Worm (Caenorhabditis elegans) whole organism, young adult: ENCODE results near the gene srsx-18.

Experiments used
- B0261.1 ChIP-seq: sonication (generic microtip); optimal IDR thresholded peaks from 2 replicates; lab custom pipeline; 2016; ENCODE audit warnings: mild to moderate bottlenecking, missing genetic modification characterization, moderate library complexity, missing compliant biosample characterization
- F52B5.7 ChIP-seq: sonication (generic microtip); optimal IDR thresholded peaks from 2 replicates; lab custom pipeline; 2016; ENCODE audit warnings: mild to moderate bottlenecking, missing genetic modification characterization, missing compliant biosample characterization
- F57A8.1 ChIP-seq: fragments of 200-800 bp; sonication (Bioruptor generic); optimal IDR thresholded peaks from 2 replicates; lab custom pipeline; 2018; ENCODE audit warnings: mild to moderate bottlenecking, missing genetic modification characterization, moderate library complexity, missing compliant biosample characterization
- ZK185.1 ChIP-seq: sonication (generic microtip); optimal IDR thresholded peaks from 2 replicates; lab custom pipeline; 2016; ENCODE audit warnings: mild to moderate bottlenecking, missing genetic modification characterization, missing compliant biosample characterization; ENCODE audit not compliant: poor library complexity, severe bottlenecking
- atf-7 ChIP-seq: sonication (generic microtip); optimal IDR thresholded peaks from 2 replicates; lab custom pipeline; 2017; ENCODE audit warnings: mild to moderate bottlenecking, missing genetic modification characterization, missing compliant biosample characterization
- attf-5 ChIP-seq: fragments of 200-800 bp; sonication (Bioruptor generic); optimal IDR thresholded peaks from 2 replicates; lab custom pipeline; 2018; ENCODE audit warnings: mild to moderate bottlenecking, missing genetic modification characterization, missing compliant biosample characterization
- cebp-1 ChIP-seq, 2 experiments: fragments of 200-800 bp in 1 of 2; sonication (Bioruptor generic) in 1 of 2; sonication (generic microtip) in 1 of 2; IDR thresholded peaks in 1 of 2; optimal IDR thresholded peaks in 1 of 2; 2 replicates each; pipeline versions ENCODE4 v1.3.6 to Lab custom; 2017 to 2022; ENCODE audit warnings: missing compliant biosample characterization in 2 of 2, missing genetic modification characterization in 2 of 2, mild to moderate bottlenecking in 1 of 2, missing genetic modification reagents in 1 of 2, moderate library complexity in 1 of 2
- ceh-40 ChIP-seq: fragments of 200-800 bp; sonication (Bioruptor generic); IDR thresholded peaks from 2 replicates; pipeline ENCODE4 v1.3.6; 2022; ENCODE audit warnings: missing genetic modification characterization, missing compliant biosample characterization
- ceh-91 ChIP-seq: fragments of 200-800 bp; sonication (Bioruptor generic); IDR thresholded peaks from 2 replicates; pipeline ENCODE4 v1.3.6; 2022; ENCODE audit warnings: missing genetic modification reagents, missing genetic modification characterization, missing compliant biosample characterization
- egrh-3 ChIP-seq: fragments of 200-800 bp; sonication (Bioruptor generic); IDR thresholded peaks from 2 replicates; pipeline ENCODE4 v1.3.6; 2022; ENCODE audit warnings: missing genetic modification reagents, missing genetic modification characterization, missing compliant biosample characterization
- hmg-1.2 ChIP-seq: fragments of 200-800 bp; sonication (Bioruptor generic); IDR thresholded peaks from 2 replicates; pipeline ENCODE4 v1.3.6; 2022; ENCODE audit warnings: missing genetic modification reagents, missing genetic modification characterization, missing compliant biosample characterization
- hsf-1 ChIP-seq: fragments of 200-800 bp; sonication (Bioruptor generic); IDR thresholded peaks from 2 replicates; pipeline ENCODE4 v1.3.6; 2022; ENCODE audit warnings: missing genetic modification reagents, missing genetic modification characterization, missing compliant biosample characterization
- lsy-27 ChIP-seq: sonication (generic microtip); optimal IDR thresholded peaks from 2 replicates; lab custom pipeline; 2017; ENCODE audit warnings: missing genetic modification characterization, mild to moderate bottlenecking, missing compliant biosample characterization, antibody characterized with exemption, missing genotype, borderline replicate concordance; ENCODE audit not compliant: insufficient read depth
- mes-4 ChIP-seq: sonication (generic microtip); optimal IDR thresholded peaks from 2 replicates; lab custom pipeline; 2016; ENCODE audit warnings: missing genotype, missing genetic modification characterization, missing compliant biosample characterization
- unc-130 ChIP-seq: sonication (generic microtip); optimal IDR thresholded peaks from 2 replicates; lab custom pipeline; 2016; ENCODE audit warnings: missing genetic modification reagents, missing genetic modification characterization, missing compliant biosample characterization

The srsx-18 gene

ce11 chrV:5973713-5974112 is 51.4 kb downstream of the srsx-18 start:
- TF ChIP-seq ZK185.1 (tag; lab: Kevin White, UChicago) (no peak), lsy-27 (no peak), attf-5 (GFP tag; lab: Kevin White, UChicago) (no peak), hmg-1.2 (GFP tag; lab: Robert Waterston, UW) (no peak), ceh-91 (no peak), egrh-3 (no peak), cebp-1 (GFP tag; IDR thresholded peaks at IDR 0.05; lab: Robert Waterston, UW) (no peak), cebp-1 (tag; optimal IDR thresholded peaks at IDR 0.05; lab: Kevin White, UChicago) (no peak), unc-130 (no peak), B0261.1 (tag; lab: Kevin White, UChicago) (no peak), ceh-40 (GFP tag; lab: Robert Waterston, UW) (no peak), F57A8.1 (no peak), mes-4 (tag; lab: Kevin White, UChicago) (no peak), F52B5.7 (tag; lab: Kevin White, UChicago) (no peak), atf-7 (tag; lab: Kevin White, UChicago) (no peak), hsf-1 (no peak)
